Worm (Caenorhabditis elegans) whole organism, young adult: ENCODE data around the gene M110.9.

Source experiments
- B0336.3 ChIP-seq: fragments of 200-800 bp; sonication (Bioruptor generic); IDR thresholded peaks from 2 replicates; pipeline ENCODE4 v1.3.6; 2022; ENCODE audit warnings: missing genetic modification characterization, missing compliant biosample characterization
- F10E7.11 ChIP-seq: sonication (generic microtip); optimal IDR thresholded peaks from 2 replicates; lab custom pipeline; 2017; ENCODE audit warnings: mild to moderate bottlenecking, missing genetic modification characterization, moderate library complexity, missing compliant biosample characterization
- F33H1.4 ChIP-seq: fragments of 200-800 bp; sonication (Bioruptor generic); IDR thresholded peaks from 2 replicates; pipeline ENCODE4 v1.3.6; 2022; ENCODE audit warnings: missing genetic modification reagents, missing genetic modification characterization, missing compliant biosample characterization
- F37B4.10 ChIP-seq: fragments of 200-800 bp; sonication (Bioruptor generic); IDR thresholded peaks from 2 replicates; pipeline ENCODE4 v1.3.6; 2022; ENCODE audit warnings: missing genetic modification characterization, missing compliant biosample characterization
- F49E8.2 ChIP-seq: sonication (generic microtip); optimal IDR thresholded peaks from 3 replicates; lab custom pipeline; 2017; ENCODE audit warnings: missing genetic modification characterization, mild to moderate bottlenecking, missing compliant biosample characterization, antibody characterized with exemption, moderate library complexity; ENCODE audit not compliant: insufficient read depth
- F52B5.7 ChIP-seq: sonication (generic microtip); optimal IDR thresholded peaks from 2 replicates; lab custom pipeline; 2016; ENCODE audit warnings: mild to moderate bottlenecking, missing genetic modification characterization, missing compliant biosample characterization
- K12H6.12 ChIP-seq: fragments of 200-800 bp; sonication (Bioruptor generic); optimal IDR thresholded peaks from 2 replicates; lab custom pipeline; 2018; ENCODE audit warnings: mild to moderate bottlenecking, missing genetic modification characterization, missing compliant biosample characterization
- T07F8.4 ChIP-seq: sonication (generic microtip); optimal IDR thresholded peaks from 2 replicates; lab custom pipeline; 2016; ENCODE audit warnings: mild to moderate bottlenecking, missing genetic modification characterization, moderate library complexity, missing compliant biosample characterization
- T26A5.8 ChIP-seq: sonication (generic microtip); optimal IDR thresholded peaks from 2 replicates; lab custom pipeline; 2016; ENCODE audit warnings: missing genetic modification characterization, missing compliant biosample characterization
- Y53G8AR.9 ChIP-seq: fragments of 200-800 bp; sonication (Bioruptor generic); conservative IDR thresholded peaks from 2 replicates; pipeline ENCODE4 v1.3.6; 2022; ENCODE audit warnings: missing genetic modification reagents, missing genetic modification characterization, missing compliant biosample characterization
- ama-1 ChIP-seq, 3 experiments: fragments of 150-350 bp in 1 of 3; sonication (generic microtip) in 2 of 3; optimal IDR thresholded peaks; 2 replicates each; lab custom pipeline; 2014 to 2018; ENCODE audit warnings: missing biosample characterization in 2 of 3, missing genetic modification characterization in 2 of 3, missing genetic modification reagents in 2 of 3
- atf-7 ChIP-seq: sonication (generic microtip); optimal IDR thresholded peaks from 2 replicates; lab custom pipeline; 2017; ENCODE audit warnings: mild to moderate bottlenecking, missing genetic modification characterization, missing compliant biosample characterization
- athp-1 ChIP-seq: sonication (generic microtip); optimal IDR thresholded peaks from 2 replicates; lab custom pipeline; 2017; ENCODE audit warnings: mild to moderate bottlenecking, missing genetic modification characterization, missing compliant biosample characterization
- bed-1 ChIP-seq: fragments of 200-800 bp; sonication (Bioruptor generic); IDR thresholded peaks from 2 replicates; pipeline ENCODE4 v1.3.6; 2022; ENCODE audit warnings: missing genetic modification reagents, missing genetic modification characterization, missing compliant biosample characterization
- bed-2 ChIP-seq: fragments of 200-800 bp; sonication (Bioruptor generic); IDR thresholded peaks from 2 replicates; pipeline ENCODE4 v1.3.6; 2022; ENCODE audit warnings: missing genetic modification reagents, missing genetic modification characterization, missing compliant biosample characterization
- ccch-3 ChIP-seq: fragments of 200-800 bp; sonication (Bioruptor generic); optimal IDR thresholded peaks from 2 replicates; lab custom pipeline; 2018; ENCODE audit warnings: mild to moderate bottlenecking, missing genetic modification characterization, missing compliant biosample characterization
- cebp-1 ChIP-seq, 2 experiments: fragments of 200-800 bp in 1 of 2; sonication (Bioruptor generic) in 1 of 2; sonication (generic microtip) in 1 of 2; IDR thresholded peaks in 1 of 2; optimal IDR thresholded peaks in 1 of 2; 2 replicates each; pipeline versions ENCODE4 v1.3.6 to Lab custom; 2017 to 2022; ENCODE audit warnings: missing compliant biosample characterization in 2 of 2, missing genetic modification characterization in 2 of 2, mild to moderate bottlenecking in 1 of 2, missing genetic modification reagents in 1 of 2, moderate library complexity in 1 of 2
- ceh-40 ChIP-seq: fragments of 200-800 bp; sonication (Bioruptor generic); IDR thresholded peaks from 2 replicates; pipeline ENCODE4 v1.3.6; 2022; ENCODE audit warnings: missing genetic modification characterization, missing compliant biosample characterization
- ekl-4 ChIP-seq: fragments of 200-800 bp; sonication (Bioruptor generic); IDR thresholded peaks from 2 replicates; pipeline ENCODE4 v1.3.6; 2022; ENCODE audit warnings: missing genetic modification reagents, missing genetic modification characterization, missing compliant biosample characterization
- ets-4 ChIP-seq: fragments of 200-800 bp; sonication (Bioruptor generic); optimal IDR thresholded peaks from 2 replicates; lab custom pipeline; 2018; ENCODE audit warnings: mild to moderate bottlenecking, missing genetic modification characterization, missing compliant biosample characterization
- him-1 ChIP-seq: sonication (generic microtip); optimal IDR thresholded peaks from 2 replicates; lab custom pipeline; 2016; ENCODE audit warnings: missing genotype, missing genetic modification reagents, missing genetic modification characterization, missing compliant biosample characterization
- hrde-1 ChIP-seq: sonication (generic microtip); optimal IDR thresholded peaks from 2 replicates; lab custom pipeline; 2016; ENCODE audit warnings: missing genetic modification characterization, mild to moderate bottlenecking, missing compliant biosample characterization, moderate library complexity, missing genotype, missing genetic modification reagents, borderline replicate concordance
- lin-26 ChIP-seq: fragments of 200-800 bp; sonication (Bioruptor generic); IDR thresholded peaks from 2 replicates; pipeline ENCODE4 v1.3.6; 2022; ENCODE audit warnings: missing genetic modification reagents, missing genetic modification characterization, missing compliant biosample characterization
- lin-54 ChIP-seq: fragments of 200-800 bp; sonication (Bioruptor generic); optimal IDR thresholded peaks from 2 replicates; lab custom pipeline; 2018; ENCODE audit warnings: mild to moderate bottlenecking, missing genetic modification characterization, missing compliant biosample characterization
- lsy-27 ChIP-seq: sonication (generic microtip); optimal IDR thresholded peaks from 2 replicates; lab custom pipeline; 2017; ENCODE audit warnings: missing genetic modification characterization, mild to moderate bottlenecking, missing compliant biosample characterization, antibody characterized with exemption, missing genotype, borderline replicate concordance; ENCODE audit not compliant: insufficient read depth
- madf-10 ChIP-seq: sonication (generic microtip); optimal IDR thresholded peaks from 2 replicates; lab custom pipeline; 2016; ENCODE audit warnings: mild to moderate bottlenecking, missing genetic modification characterization, missing compliant biosample characterization
- madf-6 ChIP-seq: fragments of 200-800 bp; sonication (Bioruptor generic); IDR thresholded peaks from 2 replicates; pipeline ENCODE4 v1.3.6; 2022; ENCODE audit warnings: missing genetic modification reagents, missing genetic modification characterization, missing compliant biosample characterization
- madf-8 ChIP-seq: fragments of 200-800 bp; sonication (Bioruptor generic); conservative IDR thresholded peaks from 2 replicates; pipeline ENCODE4 v1.3.6; 2022; ENCODE audit warnings: missing genetic modification reagents, missing genetic modification characterization, missing compliant biosample characterization
- nhr-120 ChIP-seq: fragments of 200-800 bp; sonication (Bioruptor generic); IDR thresholded peaks from 2 replicates; pipeline ENCODE4 v1.3.6; 2022; ENCODE audit warnings: missing genetic modification characterization, missing compliant biosample characterization
- nhr-80 ChIP-seq: sonication (generic microtip); optimal IDR thresholded peaks from 2 replicates; lab custom pipeline; 2016; ENCODE audit warnings: missing genetic modification characterization, missing compliant biosample characterization
- rcor-1 ChIP-seq: fragments of 200-800 bp; sonication (Bioruptor generic); IDR thresholded peaks from 2 replicates; pipeline ENCODE4 v1.3.6; 2022; ENCODE audit warnings: missing genetic modification reagents, missing genetic modification characterization, missing compliant biosample characterization
- tbp1 ChIP-seq: fragments of 200-800 bp; sonication (Bioruptor generic); optimal IDR thresholded peaks from 2 replicates; lab custom pipeline; 2018; ENCODE audit warnings: mild to moderate bottlenecking, missing genetic modification characterization, missing compliant biosample characterization
- tlf-1 ChIP-seq: fragments of 200-800 bp; sonication (Bioruptor generic); optimal IDR thresholded peaks from 2 replicates; lab custom pipeline; 2018; ENCODE audit warnings: mild to moderate bottlenecking, missing genetic modification characterization, missing compliant biosample characterization
- unc-130 ChIP-seq: sonication (generic microtip); optimal IDR thresholded peaks from 2 replicates; lab custom pipeline; 2016; ENCODE audit warnings: missing genetic modification reagents, missing genetic modification characterization, missing compliant biosample characterization
- unc-62 ChIP-seq: fragments of 150-350 bp; optimal IDR thresholded peaks from 2 replicates; lab custom pipeline; 2014; ENCODE audit warnings: missing biosample characterization, missing genetic modification reagents, missing genetic modification characterization
- xnd-1 ChIP-seq: sonication (generic microtip); optimal IDR thresholded peaks from 2 replicates; lab custom pipeline; 2016; ENCODE audit warnings: missing genotype, missing genetic modification reagents, missing genetic modification characterization, missing compliant biosample characterization
- zim-3 ChIP-seq: sonication (generic microtip); optimal IDR thresholded peaks from 2 replicates; lab custom pipeline; 2017; ENCODE audit warnings: mild to moderate bottlenecking, missing genetic modification characterization, moderate library complexity, missing compliant biosample characterization
- ztf-18 ChIP-seq: sonication (generic microtip); optimal IDR thresholded peaks from 2 replicates; lab custom pipeline; 2016; ENCODE audit warnings: missing genotype, mild to moderate bottlenecking, missing genetic modification characterization, missing compliant biosample characterization

M110.9 gene

ce11 chrII:8269855-8270647 lies 39.0 kb downstream of the M110.9 start, which contains the start of gene tdc-1 (continued):
- TF ChIP-seq bed-2, result no peak
- no peak for TF ChIP-seq ccch-3
- TF ChIP-seq tbp1 (GFP tag; lab: Kevin White, UChicago), result no peak
- TF ChIP-seq lsy-27 (tag; lab: Kevin White, UChicago), result no peak
- no peak for TF ChIP-seq F37B4.10 (GFP tag; lab: Robert Waterston, UW)
- peak; percentile 76 for TF ChIP-seq madf-8
- TF ChIP-seq madf-10 (tag; lab: Kevin White, UChicago), result no peak
- TF ChIP-seq T26A5.8 (tag; lab: Kevin White, UChicago), result no peak
- no peak for TF ChIP-seq athp-1 (tag; lab: Kevin White, UChicago)
- TF ChIP-seq cebp-1 (GFP tag; IDR thresholded peaks at IDR 0.05; lab: Robert Waterston, UW), result no peak
- no peak for TF ChIP-seq cebp-1 (tag; optimal IDR thresholded peaks at IDR 0.05; lab: Kevin White, UChicago)
- TF ChIP-seq lin-54 (GFP tag; lab: Kevin White, UChicago), result peak; percentile 59
- TF ChIP-seq madf-6 (GFP tag; lab: Robert Waterston, UW), result peak; percentile 93
- TF ChIP-seq nhr-80, result no peak
- no peak for TF ChIP-seq F10E7.11
- TF ChIP-seq, all 124 proteins: peak for 12

ce11 chrII:8273060-8273459 lies 42.0 kb downstream of the M110.9 start:
- TF ChIP-seq ztf-18 (tag; lab: Kevin White, UChicago), result no peak
- no peak for TF ChIP-seq lin-26 (GFP tag; lab: Robert Waterston, UW)
- TF ChIP-seq tlf-1 (GFP tag; lab: Kevin White, UChicago), result peak; percentile 47
- TF ChIP-seq ets-4 (GFP tag; lab: Kevin White, UChicago), result no peak
- TF ChIP-seq B0336.3 (GFP tag; lab: Robert Waterston, UW), result peak; percentile 64; the same call in 1 of the 2 replicates
- TF ChIP-seq nhr-120 (GFP tag; lab: Robert Waterston, UW), result no peak
- TF ChIP-seq unc-130 (GFP tag; lab: Kevin White, UChicago), result peak; percentile 25
- 0 out of 2 replicates have a peak, but pooled peaks have one; percentile 50 for TF ChIP-seq Y53G8AR.9
- TF ChIP-seq F33H1.4, result peak; percentile 42
- TF ChIP-seq K12H6.12 (tag; lab: Kevin White, UChicago), result no peak
- TF ChIP-seq rcor-1 (GFP tag; lab: Robert Waterston, UW), result peak; percentile 20; the same call in 1 of the 2 replicates
- no peak for TF ChIP-seq unc-62
- TF ChIP-seq F52B5.7 (tag; lab: Kevin White, UChicago), result no peak
- peak; percentile 44 for TF ChIP-seq xnd-1 (tag; lab: Kevin White, UChicago)
- peak; percentile 29 for TF ChIP-seq athp-1 (tag; lab: Kevin White, UChicago)
- TF ChIP-seq T07F8.4 (tag; lab: Kevin White, UChicago), result no peak
- TF ChIP-seq lin-54 (GFP tag; lab: Kevin White, UChicago), result peak; percentile 13
- TF ChIP-seq F10E7.11, result no peak
- no peak for TF ChIP-seq bed-1 (GFP tag; lab: Robert Waterston, UW)
- TF ChIP-seq zim-3, result peak; percentile 3
- TF ChIP-seq hrde-1 (tag; lab: Kevin White, UChicago), result peak; percentile 29
- peak; percentile 64 for TF ChIP-seq F49E8.2 (tag; lab: Kevin White, UChicago)
- peak; percentile 65 for TF ChIP-seq ekl-4 (GFP tag; lab: Robert Waterston, UW)
- no peak for TF ChIP-seq ceh-40
- TF ChIP-seq him-1 (tag; lab: Kevin White, UChicago), result peak; percentile 20
- no peak for TF ChIP-seq ama-1 (optimal IDR thresholded peaks at IDR 0.05; lab: Kevin White, UChicago)
- peak in 1 of 2 experiments; percentile 2 for TF ChIP-seq ama-1 (GFP tag; optimal IDR thresholded peaks at IDR 0.05; lab: Kevin White, UChicago)
- peak; percentile 65 for TF ChIP-seq madf-6 (GFP tag; lab: Robert Waterston, UW)
- TF ChIP-seq atf-7, result peak; percentile 6
